Worm (Caenorhabditis elegans) whole organism, L3 larva: ENCODE measurements around the gene B0252.11.

ENCODE experiments used
- ama-1 ChIP-seq: fragments of 150-350 bp; optimal IDR thresholded peaks from 2 replicates; lab custom pipeline; 2018
- unc-39 ChIP-seq: sonication (generic microtip); optimal IDR thresholded peaks from 4 replicates; lab custom pipeline; 2017; ENCODE audit warnings: missing biosample characterization, missing genetic modification characterization

ce11 chrII:6888211-6888610 is 29.4 kb downstream of the B0252.11 start:
- TF ChIP-seq unc-39 (tag; lab: Kevin White, UChicago), result no peak
- peak; percentile 91 for TF ChIP-seq ama-1
